Worm (Caenorhabditis elegans): ENCODE measurements around the gene T16G12.12.

ce11 chrIII:10101352-10101751, 47.9 kb downstream of the T16G12.12 start, which contains the start of gene kel-10:
- TF ChIP-seq tab-1 (GFP tag; IDR thresholded peaks at IDR 0.05) (no peak), flt-1 (GFP tag; IDR thresholded peaks at IDR 0.05) (no peak), ztf-29 (GFP tag; IDR thresholded peaks at IDR 0.05) (no peak)

All from whole organism, midembryonic.